Fruit fly (Drosophila melanogaster): Measurements from ENCODE around the gene Tnpo-SR.
A peak's percentile ranks its signal among the peaks of the same experiment; 100 is the strongest.

- TF ChIP-seq CG31627 (GFP tag; optimal IDR thresholded peaks at IDR 0.05) (no peak), CG15336 (GFP tag; IDR thresholded peaks at IDR 0.05) (peak; percentile 47)
Observed at dm6 chr2L:2731370-2732138, 28.2 kb upstream of the Tnpo-SR start.
